Worm (Caenorhabditis elegans) whole organism, L3 larva: ENCODE measurements around the gene R04A9.3.
A peak's percentile ranks its signal among the peaks of the same experiment; 100 is the strongest.

ENCODE experiments used
- ama-1 ChIP-seq: fragments of 150-350 bp; optimal IDR thresholded peaks from 2 replicates; lab custom pipeline; 2018
- egl-5 ChIP-seq: fragments of 150-350 bp; optimal IDR thresholded peaks from 2 replicates; lab custom pipeline; 2017; ENCODE audit warnings: missing biosample characterization, missing genetic modification reagents, missing genetic modification characterization, inconsistent platforms
- fos-1 ChIP-seq: fragments of 150-350 bp; optimal IDR thresholded peaks from 2 replicates; lab custom pipeline; 2014; ENCODE audit warnings: missing biosample characterization, missing genetic modification characterization
- lin-15B ChIP-seq: fragments of 150-350 bp; optimal IDR thresholded peaks from 2 replicates; lab custom pipeline; 2014; ENCODE audit warnings: missing biosample characterization, missing genetic modification characterization
- pqm-1 ChIP-seq: fragments of 150-350 bp; optimal IDR thresholded peaks from 2 replicates; lab custom pipeline; 2017; ENCODE audit warnings: missing biosample characterization, missing genetic modification characterization, inconsistent platforms
- skn-1 ChIP-seq: fragments of 150-350 bp; optimal IDR thresholded peaks from 2 replicates; lab custom pipeline; 2014; ENCODE audit warnings: missing biosample characterization, missing genetic modification characterization
- unc-39 ChIP-seq: sonication (generic microtip); optimal IDR thresholded peaks from 4 replicates; lab custom pipeline; 2017; ENCODE audit warnings: missing biosample characterization, missing genetic modification characterization
- zag-1 ChIP-seq: fragments of 150-350 bp; optimal IDR thresholded peaks from 2 replicates; lab custom pipeline; 2014; ENCODE audit warnings: missing biosample characterization, missing genetic modification characterization

DNA sequence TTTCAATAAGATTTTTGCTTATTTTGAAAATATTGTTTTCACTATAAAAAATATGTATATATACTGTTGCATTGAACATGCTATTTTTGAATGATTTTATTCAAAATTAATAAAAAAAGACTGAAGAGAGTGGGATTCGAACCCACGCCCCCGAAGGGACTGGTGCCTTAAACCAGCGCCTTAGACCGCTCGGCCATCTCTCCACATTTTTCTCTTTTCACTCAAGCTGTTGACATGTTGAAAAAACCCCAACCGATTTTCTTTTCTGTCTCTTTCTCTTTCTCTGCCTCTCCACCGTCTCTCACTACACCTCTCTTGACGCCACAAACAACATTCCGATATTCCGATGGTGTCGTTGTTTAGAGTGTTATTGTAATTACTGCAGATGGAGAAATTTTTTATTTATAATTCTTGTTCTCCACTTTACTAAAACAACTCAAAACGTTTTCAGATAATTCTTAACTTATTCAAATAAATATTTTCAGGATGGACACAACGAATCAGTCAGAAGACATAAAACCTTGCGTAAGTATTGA, 27.2 kb downstream of the R04A9.3 start, which contains the start of gene sor-3:
- peak; percentile 53 for TF ChIP-seq lin-15B
- TF ChIP-seq zag-1 = no peak
- peak; percentile 71 for TF ChIP-seq egl-5 (tag; lab: Kevin White, UChicago)
- TF ChIP-seq unc-39 (tag; lab: Kevin White, UChicago) = no peak
- peak; percentile 85 for TF ChIP-seq skn-1
- TF ChIP-seq ama-1 = no peak
- peak; percentile 50 for TF ChIP-seq pqm-1 (tag; lab: Kevin White, UChicago)
- TF ChIP-seq fos-1 (tag; lab: Kevin White, UChicago) = no peak
